Fruit fly (Drosophila melanogaster): ENCODE measurements around the gene Octbeta1R.

The Octbeta1R gene

DNA sequence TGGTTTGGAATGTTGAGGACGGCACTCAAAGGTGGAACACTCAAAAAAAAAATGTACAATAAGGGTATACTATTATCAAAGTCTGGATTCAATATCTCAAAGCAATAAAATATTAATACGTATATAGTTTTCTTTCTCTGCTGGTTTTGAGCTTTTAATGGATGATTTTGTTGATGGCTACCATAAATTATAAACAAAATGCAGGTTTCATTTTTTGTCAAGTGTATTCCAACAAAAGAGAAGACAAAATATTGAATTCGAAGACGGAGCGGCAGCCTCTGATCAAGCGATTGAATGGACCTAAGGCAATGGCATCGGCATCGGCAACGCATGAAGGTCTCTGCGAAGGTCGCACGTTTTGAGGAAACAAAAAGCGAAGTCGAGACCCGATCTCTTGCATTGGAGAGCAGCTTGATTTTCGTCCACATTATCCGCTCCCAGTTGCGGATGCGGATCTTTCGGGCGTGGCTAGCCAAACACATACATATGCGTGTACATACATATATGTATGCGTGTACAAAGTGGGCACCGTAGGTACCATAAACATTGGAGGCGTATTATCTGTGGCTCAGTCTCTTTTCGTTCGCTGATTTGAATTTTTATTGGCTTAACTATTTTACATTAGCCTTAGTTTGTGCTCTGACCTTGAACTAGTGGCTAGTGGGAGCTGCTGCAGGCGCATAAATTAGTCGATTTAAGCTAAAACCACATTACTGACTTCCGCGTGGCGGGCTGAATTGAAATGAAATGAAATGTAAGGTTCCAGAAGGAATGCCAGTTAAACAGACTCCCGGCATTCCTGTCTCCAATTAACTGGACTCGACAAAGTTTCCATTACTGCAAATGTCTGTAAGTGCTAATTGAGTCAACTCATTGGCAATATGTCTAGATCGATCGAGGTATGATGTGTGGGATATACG, 39.7 kb downstream of the Octbeta1R start (continued):
- TF ChIP-seq grau (tag; optimal IDR thresholded peaks at IDR 0.05) (peak; percentile 54), vnd (GFP tag; IDR thresholded peaks at IDR 0.05; ENCODE audit: partially characterized antibody) (no peak), chinmo (GFP tag; IDR thresholded peaks at IDR 0.05; ENCODE audit: partially characterized antibody) (peak; percentile 55; the same call in 3 of the 4 replicates), CG2889 (GFP tag; IDR thresholded peaks at IDR 0.05) (0 out of 3 replicates have a peak, but pooled peaks have one; percentile 30), fd96Cb (tag; optimal IDR thresholded peaks at IDR 0.05) (peak; percentile 20), Xbp1 (GFP tag; optimal IDR thresholded peaks at IDR 0.05) (peak; percentile 44), lmd (GFP tag; IDR thresholded peaks at IDR 0.05) (peak; percentile 39; the same call in 1 of the 2 replicates), H15 (GFP tag; IDR thresholded peaks at IDR 0.05) (peak; percentile 14; the same call in 1 of the 3 replicates), sima (GFP tag; optimal IDR thresholded peaks at IDR 0.05) (no peak), NfI (GFP tag; optimal IDR thresholded peaks at IDR 0.05) (peak; percentile 37), CG4360 (GFP tag; IDR thresholded peaks at IDR 0.05) (no peak), dati (GFP tag; IDR thresholded peaks at IDR 0.05) (no peak), CG6683 (GFP tag; optimal IDR thresholded peaks at IDR 0.05) (no peak), insv (GFP tag; optimal IDR thresholded peaks at IDR 0.05) (no peak), phol (tag; optimal IDR thresholded peaks at IDR 0.05) (peak; percentile 54), CG18011 (GFP tag; optimal IDR thresholded peaks at IDR 0.05) (no peak), kay (GFP tag; optimal IDR thresholded peaks at IDR 0.05) (no peak), CG13775 (GFP tag; optimal IDR thresholded peaks at IDR 0.05) (peak; percentile 40), gem (tag; optimal IDR thresholded peaks at IDR 0.05) (peak; percentile 74), CG43689 (GFP tag; IDR thresholded peaks at IDR 0.05) (0 out of 2 replicates have a peak, but pooled peaks have one; percentile 22), CG2875 (GFP tag; optimal IDR thresholded peaks at IDR 0.05) (no peak), Fer2 (tag; optimal IDR thresholded peaks at IDR 0.05) (no peak), Rx (GFP tag; IDR thresholded peaks at IDR 0.05) (0 out of 2 replicates have a peak, but pooled peaks have one; percentile 5), sens-2 (GFP tag; IDR thresholded peaks at IDR 0.05) (0 out of 2 replicates have a peak, but pooled peaks have one; percentile 28), CG8388 (GFP tag; optimal IDR thresholded peaks at IDR 0.05) (peak; percentile 28), Med (GFP tag) (peak; percentile 82), Jarid2 (GFP tag; optimal IDR thresholded peaks at IDR 0.05) (no peak), Ada2b (GFP tag; IDR thresholded peaks at IDR 0.05) (peak; percentile 33; the same call in 1 of the 2 replicates), CG3065 (GFP tag; optimal IDR thresholded peaks at IDR 0.05) (no peak), hb (GFP tag; IDR thresholded peaks at IDR 0.05; ENCODE audit: partially characterized antibody) (no peak), CG2712 (tag; optimal IDR thresholded peaks at IDR 0.05) (peak; percentile 40), Aef1 (GFP tag; IDR thresholded peaks at IDR 0.05) (peak; percentile 43; the same call in 2 of the 3 replicates), Vsx1 (GFP tag; optimal IDR thresholded peaks at IDR 0.05) (no peak), CG31441 (GFP tag; IDR thresholded peaks at IDR 0.05) (peak; percentile 56), sr (GFP tag; IDR thresholded peaks at IDR 0.05) (no peak; the same call in 2 of the 3 replicates), her (GFP tag; optimal IDR thresholded peaks at IDR 0.05) (no peak), kni (GFP tag; optimal IDR thresholded peaks at IDR 0.05) (no peak), Hr3 (GFP tag; optimal IDR thresholded peaks at IDR 0.05) (no peak), tgo (GFP tag; IDR thresholded peaks at IDR 0.05) (peak; percentile 35; the same call in 1 of the 3 replicates), bowl (GFP tag; IDR thresholded peaks at IDR 0.05) (no peak), CG2678 (tag; optimal IDR thresholded peaks at IDR 0.05) (peak; percentile 61), crc (GFP tag; optimal IDR thresholded peaks at IDR 0.05) (no peak), Mes4 (GFP tag; optimal IDR thresholded peaks at IDR 0.05) (no peak), ase (GFP tag; IDR thresholded peaks at IDR 0.05) (peak; percentile 54; the same call in 1 of the 3 replicates), CG12155 (GFP tag; optimal IDR thresholded peaks at IDR 0.05) (peak; percentile 5), sc (optimal IDR thresholded peaks at IDR 0.05) (no peak), sc (GFP tag; optimal IDR thresholded peaks at IDR 0.05) (no peak), Atf6 (GFP tag; IDR thresholded peaks at IDR 0.05) (peak; percentile 32; the same call in 1 of the 2 replicates)
